Fruit fly (Drosophila melanogaster) whole organism, embryonic: ENCODE measurements around the gene Tim8.

Experiments
- ATbp ChIP-seq: fragments of 200-800 bp; sonication (Bioruptor generic); optimal IDR thresholded peaks from 2 replicates; lab custom pipeline; 2017; ENCODE audit warnings: missing biosample characterization, mild to moderate bottlenecking, missing genetic modification characterization, missing genetic modification reagents
- Abd-B ChIP-seq: fragments of 200-800 bp; sonication (Bioruptor generic); optimal IDR thresholded peaks from 2 replicates; lab custom pipeline; 2018; ENCODE audit warnings: missing biosample characterization, mild to moderate bottlenecking, missing genetic modification characterization, moderate library complexity
- CG10321 ChIP-seq: fragments of 200-800 bp; sonication (Bioruptor generic); IDR thresholded peaks from 2 replicates; pipeline ENCODE4 v1.3.6; 2022; ENCODE audit warnings: missing biosample characterization, missing genetic modification characterization
- CG11085 ChIP-seq: fragments of 200-800 bp; sonication (Bioruptor generic); IDR thresholded peaks from 2 replicates; pipeline ENCODE4 v1.3.6; 2022; ENCODE audit warnings: missing biosample characterization, missing genetic modification characterization
- CG13287 ChIP-seq: fragments of 200-800 bp; sonication (Bioruptor generic); IDR thresholded peaks from 2 replicates; pipeline ENCODE4 v1.3.6; 2022; ENCODE audit warnings: missing biosample characterization, missing genetic modification characterization; ENCODE audit not compliant: partially characterized antibody
- CG14050 ChIP-seq: fragments of 200-800 bp; sonication (Bioruptor generic); IDR thresholded peaks from 3 replicates; pipeline ENCODE4 v1.3.6; 2022; ENCODE audit warnings: missing biosample characterization, missing genetic modification characterization
- CG14710 ChIP-seq: fragments of 200-800 bp; sonication (Bioruptor generic); optimal IDR thresholded peaks from 3 replicates; lab custom pipeline; 2019; ENCODE audit warnings: missing biosample characterization, mild to moderate bottlenecking, missing genetic modification characterization, moderate library complexity
- CG16863 ChIP-seq: fragments of 200-800 bp; sonication (Bioruptor generic); optimal IDR thresholded peaks from 3 replicates; lab custom pipeline; 2016; ENCODE audit warnings: missing biosample characterization, missing genetic modification characterization
- CG17802 ChIP-seq: fragments of 200-800 bp; sonication (Bioruptor generic); optimal IDR thresholded peaks from 2 replicates; lab custom pipeline; 2018; ENCODE audit warnings: missing biosample characterization, mild to moderate bottlenecking, missing genetic modification characterization, moderate library complexity
- CG18011 ChIP-seq: fragments of 200-800 bp; sonication (Bioruptor generic); optimal IDR thresholded peaks from 2 replicates; lab custom pipeline; 2017; ENCODE audit warnings: missing biosample characterization, missing genetic modification characterization, mild to moderate bottlenecking, moderate library complexity, missing genotype
- CG32772 ChIP-seq: fragments of 200-800 bp; sonication (Bioruptor generic); IDR thresholded peaks from 2 replicates; pipeline ENCODE4 v1.3.6; 2022; ENCODE audit warnings: missing biosample characterization, missing genetic modification characterization
- CG3726 ChIP-seq: fragments of 200-800 bp; sonication (Bioruptor generic); IDR thresholded peaks from 3 replicates; pipeline ENCODE4, ENCODE4 v1.3.6; 2022; ENCODE audit warnings: missing biosample characterization, missing genetic modification characterization
- CG42726 ChIP-seq: fragments of 200-800 bp; sonication (Bioruptor generic); IDR thresholded peaks from 2 replicates; pipeline ENCODE4 v1.3.6; 2022; ENCODE audit warnings: missing biosample characterization, missing genetic modification characterization; ENCODE audit not compliant: partially characterized antibody
- CG4854 ChIP-seq: fragments of 200-800 bp; sonication (Bioruptor generic); optimal IDR thresholded peaks from 2 replicates; lab custom pipeline; 2016; ENCODE audit warnings: missing biosample characterization, missing genetic modification characterization, inconsistent platforms
- CG6272 ChIP-seq: fragments of 200-800 bp; sonication (Bioruptor generic); IDR thresholded peaks from 2 replicates; pipeline ENCODE4 v1.3.6; 2022; ENCODE audit warnings: missing biosample characterization, missing genetic modification characterization
- CG6683 ChIP-seq: fragments of 200-800 bp; sonication (Bioruptor generic); optimal IDR thresholded peaks from 2 replicates; lab custom pipeline; 2017; ENCODE audit warnings: missing biosample characterization, mild to moderate bottlenecking, missing genetic modification characterization, missing genetic modification reagents
- CG6791 ChIP-seq: fragments of 200-800 bp; sonication (Bioruptor generic); IDR thresholded peaks from 3 replicates; pipeline ENCODE4 v1.3.6; 2022; ENCODE audit warnings: missing biosample characterization, missing genetic modification characterization; ENCODE audit not compliant: partially characterized antibody
- CG8388 ChIP-seq: fragments of 200-800 bp; sonication (Bioruptor generic); optimal IDR thresholded peaks from 2 replicates; lab custom pipeline; 2019; ENCODE audit warnings: missing biosample characterization, mild to moderate bottlenecking, missing genetic modification characterization, moderate library complexity
- CG9817 ChIP-seq: fragments of 200-800 bp; sonication (Bioruptor generic); optimal IDR thresholded peaks from 2 replicates; lab custom pipeline; 2018; ENCODE audit warnings: missing biosample characterization, mild to moderate bottlenecking, missing genetic modification characterization, moderate library complexity
- Dip2 ChIP-seq: fragments of 200-800 bp; sonication (Bioruptor generic); IDR thresholded peaks from 2 replicates; pipeline ENCODE4 v1.3.6; 2022; ENCODE audit warnings: missing biosample characterization, missing genetic modification characterization
- Gsc ChIP-seq: fragments of 200-800 bp; sonication (Bioruptor generic); IDR thresholded peaks from 2 replicates; pipeline ENCODE4 v1.3.6; 2022; ENCODE audit warnings: missing biosample characterization, missing genetic modification characterization
- HmgD ChIP-seq: fragments of 200-800 bp; sonication (Bioruptor generic); optimal IDR thresholded peaks from 3 replicates; lab custom pipeline; 2016; ENCODE audit warnings: missing biosample characterization, missing genetic modification characterization
- MTF-1 ChIP-seq: fragments of 200-800 bp; sonication (Bioruptor generic); optimal IDR thresholded peaks from 2 replicates; lab custom pipeline; 2018; ENCODE audit warnings: missing biosample characterization, mild to moderate bottlenecking, missing genetic modification characterization, borderline replicate concordance
- Scr ChIP-seq: fragments of 200-800 bp; sonication (Bioruptor generic); IDR thresholded peaks from 2 replicates; pipeline ENCODE4 v1.3.6; 2022; ENCODE audit warnings: missing biosample characterization, missing genetic modification characterization; ENCODE audit not compliant: partially characterized antibody
- Sin3A ChIP-seq: fragments of >200 bp; optimal IDR thresholded peaks from 2 replicates; lab custom pipeline; 2018
- Spps ChIP-seq: fragments of 200-800 bp; sonication (Bioruptor generic); optimal IDR thresholded peaks from 2 replicates; lab custom pipeline; 2018; ENCODE audit warnings: missing biosample characterization, mild to moderate bottlenecking, missing genetic modification characterization
- Trl ChIP-seq, 3 experiments: fragments of >200 bp in 2 of 3; fragments of 200-800 bp in 1 of 3; sonication (Bioruptor generic) in 1 of 3; optimal IDR thresholded peaks; 2 replicates in 1 of 3; 3 replicates in 2 of 3; lab custom pipeline; 2016 to 2017; ENCODE audit warnings: missing biosample characterization in 1 of 3, missing genetic modification characterization in 1 of 3
- Usf ChIP-seq: fragments of 200-800 bp; sonication (Bioruptor generic); optimal IDR thresholded peaks from 2 replicates; lab custom pipeline; 2017; ENCODE audit warnings: missing genotype, missing biosample characterization, missing genetic modification characterization
- bcd ChIP-seq: fragments of 200-800 bp; sonication (Bioruptor generic); optimal IDR thresholded peaks from 2 replicates; lab custom pipeline; 2017; ENCODE audit warnings: missing biosample characterization, mild to moderate bottlenecking, missing genetic modification characterization
- cg ChIP-seq: fragments of 200-800 bp; sonication (Bioruptor generic); optimal IDR thresholded peaks from 3 replicates; lab custom pipeline; 2019; ENCODE audit warnings: missing biosample characterization, mild to moderate bottlenecking, missing genetic modification characterization, moderate library complexity
- croc ChIP-seq: fragments of 200-800 bp; sonication (Bioruptor generic); conservative IDR thresholded peaks from 3 replicates; pipeline ENCODE4 v1.3.6; 2022; ENCODE audit warnings: missing biosample characterization, missing genetic modification characterization
- ems ChIP-seq: fragments of 200-800 bp; sonication (Bioruptor generic); optimal IDR thresholded peaks from 3 replicates; lab custom pipeline; 2016; ENCODE audit warnings: missing biosample characterization, missing genetic modification characterization
- eve ChIP-seq, 2 experiments: fragments of >200 bp; optimal IDR thresholded peaks; 2 replicates each; lab custom pipeline; 2017; ENCODE audit warnings: missing biosample characterization in 2 of 2, missing genetic modification characterization in 2 of 2
- fd3F ChIP-seq: fragments of 200-800 bp; sonication (Bioruptor generic); optimal IDR thresholded peaks from 2 replicates; lab custom pipeline; 2018; ENCODE audit warnings: missing biosample characterization, mild to moderate bottlenecking, missing genetic modification characterization, moderate library complexity
- gce ChIP-seq: fragments of 200-800 bp; sonication (Bioruptor generic); IDR thresholded peaks from 3 replicates; pipeline ENCODE4 v1.3.6; 2022; ENCODE audit warnings: missing biosample characterization, missing genetic modification characterization
- grau ChIP-seq: fragments of 200-800 bp; optimal IDR thresholded peaks from 3 replicates; lab custom pipeline; 2019; ENCODE audit warnings: missing biosample characterization, mild to moderate bottlenecking, missing genetic modification characterization, moderate library complexity
- inv ChIP-seq: fragments of 200-800 bp; sonication (Bioruptor generic); IDR thresholded peaks from 2 replicates; pipeline ENCODE4 v1.3.6; 2022; ENCODE audit warnings: missing biosample characterization, missing genetic modification characterization; ENCODE audit not compliant: partially characterized antibody
- p53 ChIP-seq: fragments of 200-800 bp; sonication (Bioruptor generic); optimal IDR thresholded peaks from 2 replicates; lab custom pipeline; 2016; ENCODE audit warnings: missing biosample characterization, missing genetic modification characterization
- pita ChIP-seq: fragments of 200-800 bp; sonication (Bioruptor generic); optimal IDR thresholded peaks from 2 replicates; lab custom pipeline; 2017; ENCODE audit warnings: missing biosample characterization, mild to moderate bottlenecking, missing genetic modification characterization
- prd ChIP-seq, 3 experiments: fragments of >200 bp in 2 of 3; fragments of 200-800 bp in 1 of 3; sonication (Bioruptor generic) in 1 of 3; optimal IDR thresholded peaks in 2 of 3; IDR thresholded peaks in 1 of 3; 2 replicates in 2 of 3; 3 replicates in 1 of 3; pipeline versions ENCODE4 v1.3.6 to Lab custom; 2017 to 2022; ENCODE audit warnings: missing biosample characterization in 1 of 3, missing genetic modification characterization in 1 of 3
- psq ChIP-seq: fragments of 200-800 bp; sonication (Bioruptor generic); optimal IDR thresholded peaks from 2 replicates; lab custom pipeline; 2017; ENCODE audit warnings: missing biosample characterization, missing genetic modification characterization
- pzg ChIP-seq: fragments of 200-800 bp; sonication (Bioruptor generic); optimal IDR thresholded peaks from 3 replicates; lab custom pipeline; 2018; ENCODE audit warnings: missing biosample characterization, mild to moderate bottlenecking, missing genetic modification characterization, moderate library complexity
- repo ChIP-seq: fragments of 200-800 bp; sonication (Bioruptor generic); optimal IDR thresholded peaks from 2 replicates; lab custom pipeline; 2016; ENCODE audit warnings: missing biosample characterization, missing genetic modification characterization
- sc ChIP-seq, 3 experiments: fragments of >200 bp in 2 of 3; fragments of 200-800 bp in 1 of 3; sonication (Bioruptor generic) in 1 of 3; optimal IDR thresholded peaks; 2 replicates in 2 of 3; 3 replicates in 1 of 3; lab custom pipeline; 2017; ENCODE audit warnings: mild to moderate bottlenecking in 1 of 3, missing biosample characterization in 1 of 3, missing genetic modification characterization in 1 of 3, missing genetic modification reagents in 1 of 3
- seq ChIP-seq: fragments of 200-800 bp; sonication (Bioruptor generic); IDR thresholded peaks from 2 replicates; pipeline ENCODE4 v1.3.6; 2022; ENCODE audit warnings: missing biosample characterization, missing genetic modification characterization
- tio ChIP-seq: fragments of 200-800 bp; sonication (Bioruptor generic); optimal IDR thresholded peaks from 2 replicates; lab custom pipeline; 2017; ENCODE audit warnings: missing biosample characterization, missing genetic modification characterization, inconsistent platforms
- wdn ChIP-seq: fragments of 200-800 bp; sonication (Bioruptor generic); IDR thresholded peaks from 2 replicates; pipeline ENCODE4 v1.3.6; 2022; ENCODE audit warnings: missing biosample characterization, missing genetic modification characterization

Gene Tim8

DNA sequence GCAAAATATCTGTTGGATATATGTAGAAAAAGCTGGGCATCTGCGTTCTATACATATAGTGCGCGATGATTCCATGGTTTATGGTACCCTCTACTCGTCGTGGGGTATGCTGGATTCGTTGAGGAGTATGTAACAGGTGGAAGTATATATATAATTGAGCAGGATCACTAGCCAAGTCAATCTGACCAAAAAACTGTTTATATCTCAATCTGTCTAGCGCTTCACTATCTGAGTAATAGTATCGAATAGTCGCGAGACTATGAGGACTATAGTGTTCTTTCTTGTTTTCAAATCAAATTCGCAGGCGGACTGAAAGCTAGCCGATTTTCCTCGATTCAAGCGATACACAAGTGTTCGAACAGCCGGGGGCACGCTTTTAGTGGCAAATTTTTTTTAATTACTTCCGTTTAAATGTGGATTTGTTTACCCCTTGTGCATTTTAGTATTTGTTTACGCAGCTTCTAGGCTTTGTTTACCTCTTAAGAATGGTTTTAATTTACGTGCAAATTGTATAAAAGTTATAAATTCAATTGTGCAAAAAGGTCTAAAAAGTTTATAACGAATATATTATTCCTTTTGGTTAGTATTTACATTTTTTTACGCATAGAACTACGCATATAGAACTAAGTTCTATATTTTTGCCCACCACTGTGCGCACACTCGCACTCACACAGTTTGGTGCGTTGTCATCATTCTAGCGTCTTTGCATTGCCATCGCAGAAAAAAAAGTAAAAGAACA is 22.5 kb downstream of the Tim8 start (continued):
- TF ChIP-seq cg (GFP tag; lab: Kevin White, UChicago) (no peak), ems (GFP tag; lab: Kevin White, UChicago) (peak; percentile 39), CG17802 (tag; lab: Kevin White, UChicago) (peak; percentile 47), Gsc (GFP tag; lab: Robert Waterston, UW) (peak; percentile 67), ATbp (GFP tag; lab: Kevin White, UChicago) (peak; percentile 54), CG18011 (peak; percentile 36), CG6791 (no peak), Scr (GFP tag; lab: Robert Waterston, UW) (no peak), repo (GFP tag; lab: Kevin White, UChicago) (peak; percentile 29), CG6683 (GFP tag; lab: Kevin White, UChicago) (peak; percentile 25), gce (GFP tag; lab: Robert Waterston, UW) (peak; percentile 65; the same call in 2 of the 3 replicates), CG11085 (GFP tag; lab: Robert Waterston, UW) (peak; percentile 70), Sin3A (lab: Kevin White, UChicago) (no peak), CG16863 (GFP tag; lab: Kevin White, UChicago) (peak; percentile 72), Dip2 (GFP tag; lab: Robert Waterston, UW) (no peak), seq (GFP tag; lab: Robert Waterston, UW) (peak; percentile 71), prd (optimal IDR thresholded peaks at IDR 0.05; lab: Kevin White, UChicago) (no peak), prd (GFP tag; IDR thresholded peaks at IDR 0.05; lab: Robert Waterston, UW) (peak; percentile 92), eve (GFP tag; optimal IDR thresholded peaks at IDR 0.05; lab: Kevin White, UChicago) (peak in 1 of 2 experiments; percentile 88), CG32772 (peak; percentile 85), CG14050 (GFP tag; lab: Robert Waterston, UW) (peak; percentile 75), HmgD (GFP tag; lab: Kevin White, UChicago) (peak; percentile 9), tio (GFP tag; lab: Kevin White, UChicago) (peak; percentile 84), Usf (peak; percentile 58), CG3726 (GFP tag; lab: Robert Waterston, UW) (peak; percentile 79; the same call in 2 of the 3 replicates), grau (tag; lab: Kevin White, UChicago) (peak; percentile 78), Spps (tag; lab: Kevin White, UChicago) (no peak), pita (GFP tag; lab: Kevin White, UChicago) (no peak), sc (optimal IDR thresholded peaks at IDR 0.05; lab: Kevin White, UChicago) (no peak), sc (GFP tag; optimal IDR thresholded peaks at IDR 0.05; lab: Kevin White, UChicago) (peak; percentile 52), CG8388 (GFP tag; lab: Kevin White, UChicago) (peak; percentile 54), bcd (peak; percentile 77), CG10321 (GFP tag; lab: Robert Waterston, UW) (no peak), fd3F (GFP tag; lab: Kevin White, UChicago) (peak; percentile 60), CG14710 (peak; percentile 53), CG42726 (no peak), CG4854 (GFP tag; lab: Kevin White, UChicago) (peak; percentile 57), p53 (GFP tag; lab: Kevin White, UChicago) (peak; percentile 38), pzg (GFP tag; lab: Kevin White, UChicago) (peak; percentile 4), MTF-1 (GFP tag; lab: Kevin White, UChicago) (peak; percentile 57), psq (no peak), wdn (peak; percentile 80), CG13287 (GFP tag; lab: Robert Waterston, UW) (no peak), croc (GFP tag; lab: Robert Waterston, UW) (peak; percentile 43; the same call in 1 of the 3 replicates), Abd-B (GFP tag; lab: Kevin White, UChicago) (peak; percentile 74), CG9817 (peak; percentile 78), CG6272 (GFP tag; lab: Robert Waterston, UW) (peak; percentile 72), inv (GFP tag; lab: Robert Waterston, UW) (no peak), Trl (optimal IDR thresholded peaks at IDR 0.05; lab: Kevin White, UChicago) (no peak), Trl (GFP tag; optimal IDR thresholded peaks at IDR 0.05; lab: Kevin White, UChicago) (peak; percentile 60)
